Worm (Caenorhabditis elegans) whole organism, L1 larva: ENCODE measurements around the gene K08E4.8.

Source experiments
- C34B4.2 ChIP-seq: sonication (generic microtip); optimal IDR thresholded peaks from 2 replicates; lab custom pipeline; 2017; ENCODE audit warnings: mild to moderate bottlenecking, missing genetic modification characterization, missing compliant biosample characterization
- F16B12.6 ChIP-seq: fragments of 150-350 bp; optimal IDR thresholded peaks from 2 replicates; lab custom pipeline; 2014; ENCODE audit warnings: missing biosample characterization, missing genetic modification characterization
- elt-3 ChIP-seq, 6 experiments: fragments of 150-350 bp in 1 of 6; sonication (generic microtip); optimal IDR thresholded peaks; 2 replicates each; lab custom pipeline; 2017 to 2018; ENCODE audit warnings: missing biosample characterization in 6 of 6, missing genetic modification characterization in 6 of 6, inconsistent platforms in 1 of 6
- lin-13 ChIP-seq: fragments of 150-350 bp; optimal IDR thresholded peaks from 2 replicates; lab custom pipeline; 2014; ENCODE audit warnings: missing biosample characterization, missing genetic modification reagents, missing genetic modification characterization
- lin-15B ChIP-seq: fragments of 150-350 bp; sonication (generic microtip); optimal IDR thresholded peaks from 3 replicates; lab custom pipeline; 2014; ENCODE audit warnings: missing biosample characterization, missing genetic modification characterization
- lin-39 ChIP-seq: fragments of 150-350 bp; optimal IDR thresholded peaks from 2 replicates; lab custom pipeline; 2014; ENCODE audit warnings: missing biosample characterization, missing genetic modification reagents, missing genetic modification characterization
- mdl-1 ChIP-seq, 2 experiments: fragments of 150-350 bp; optimal IDR thresholded peaks; 2 replicates each; lab custom pipeline; 2014 to 2017; ENCODE audit warnings: missing biosample characterization in 2 of 2, missing genetic modification characterization in 2 of 2, inconsistent platforms in 1 of 2
- mep-1 ChIP-seq: fragments of 150-350 bp; optimal IDR thresholded peaks from 2 replicates; lab custom pipeline; 2014; ENCODE audit warnings: missing biosample characterization, missing genetic modification characterization
- nhr-47 ChIP-seq: sonication (generic microtip); optimal IDR thresholded peaks from 2 replicates; lab custom pipeline; 2016; ENCODE audit warnings: mild to moderate bottlenecking, missing genetic modification characterization, moderate library complexity, missing compliant biosample characterization
- nhr-84 ChIP-seq: sonication (generic microtip); optimal IDR thresholded peaks from 2 replicates; lab custom pipeline; 2017; ENCODE audit warnings: missing biosample characterization, missing genetic modification characterization
- skn-1 ChIP-seq: fragments of 150-350 bp; optimal IDR thresholded peaks from 2 replicates; lab custom pipeline; 2014; ENCODE audit warnings: missing biosample characterization, missing genetic modification characterization
- sox-4 ChIP-seq: sonication (generic microtip); optimal IDR thresholded peaks from 2 replicates; lab custom pipeline; 2016; ENCODE audit warnings: missing genetic modification characterization, missing compliant biosample characterization
- ztf-4 ChIP-seq: fragments of 150-350 bp; optimal IDR thresholded peaks from 2 replicates; lab custom pipeline; 2014; ENCODE audit warnings: missing biosample characterization, missing genetic modification characterization

- no peak for TF ChIP-seq elt-3 (tag; optimal IDR thresholded peaks at IDR 0.05; lab: Kevin White, UChicago)
- no peak for TF ChIP-seq mep-1
- TF ChIP-seq nhr-84, result no peak
- TF ChIP-seq skn-1, result no peak
- no peak for TF ChIP-seq sox-4 (tag; lab: Kevin White, UChicago)
- TF ChIP-seq F16B12.6, result no peak
- TF ChIP-seq ztf-4 (tag; lab: Kevin White, UChicago), result no peak
- no peak for TF ChIP-seq lin-15B (tag; lab: Kevin White, UChicago)
- TF ChIP-seq lin-39 (tag; lab: Kevin White, UChicago), result no peak
- TF ChIP-seq C34B4.2, result no peak
- TF ChIP-seq lin-13 (GFP tag; lab: Kevin White, UChicago), result no peak
- no peak for TF ChIP-seq nhr-47 (tag; lab: Kevin White, UChicago)
- no peak for TF ChIP-seq mdl-1 (tag; optimal IDR thresholded peaks at IDR 0.05; lab: Kevin White, UChicago)
These were observed 13.4 kb downstream of the K08E4.8 start, which contains the start of gene T12G3.4 for ce11 chrIV:12047552-12048347.
